Worm (Caenorhabditis elegans): ENCODE results near the gene clec-185.
"Not testable (repeated sequence)": the region's sequence is repeated elsewhere in the genome, so short reads cannot be mapped to it uniquely, and the experiment has no call there.

The clec-185 gene

ce11 chrIV:12467761-12468160, 29.3 kb downstream of the clec-185 start:
- TF ChIP-seq hlh-8 (tag; optimal IDR thresholded peaks at IDR 0.05) (no peak), T23F11.4 (GFP tag; optimal IDR thresholded peaks at IDR 0.05) (no peak), elt-2 (tag; optimal IDR thresholded peaks at IDR 0.05) (no peak), Y22D7AL.16 (tag; optimal IDR thresholded peaks at IDR 0.05) (no peak), unc-86 (tag; optimal IDR thresholded peaks at IDR 0.05) (no peak), sox-4 (tag; optimal IDR thresholded peaks at IDR 0.05) (no peak), ceh-30 (tag; optimal IDR thresholded peaks at IDR 0.05) (no peak), pha-4 (tag; optimal IDR thresholded peaks at IDR 0.05) (no peak), sox-2 (GFP tag; IDR thresholded peaks at IDR 0.05) (no peak), nhr-232 (tag; optimal IDR thresholded peaks at IDR 0.05) (no peak), C38D4.7 (GFP tag; optimal IDR thresholded peaks at IDR 0.05) (no peak), hlh-15 (tag; optimal IDR thresholded peaks at IDR 0.05) (no peak), hlh-13 (GFP tag; optimal IDR thresholded peaks at IDR 0.05) (no peak), ceh-34 (tag; optimal IDR thresholded peaks at IDR 0.05) (no peak), ama-1 (optimal IDR thresholded peaks at IDR 0.05) (no peak), pax-1 (tag; optimal IDR thresholded peaks at IDR 0.05) (no peak), ceh-48 (tag; optimal IDR thresholded peaks at IDR 0.05) (no peak), dve-1 (tag; optimal IDR thresholded peaks at IDR 0.05) (no peak), npax-4 (tag; optimal IDR thresholded peaks at IDR 0.05) (no peak)

ce11 chrIV:12468359-12468758, 29.9 kb downstream of the clec-185 start, which contains the start of gene igdb-2:
Gene igdb-2, plus strand, starts transcription at chrIV:12468659.
- no peak for TF ChIP-seq npax-4 (tag; optimal IDR thresholded peaks at IDR 0.05)
- no peak for TF ChIP-seq ceh-18 (tag; optimal IDR thresholded peaks at IDR 0.05)
- TF ChIP-seq K02D7.2 (tag; optimal IDR thresholded peaks at IDR 0.05): no peak
- TF ChIP-seq ets-4 (tag; optimal IDR thresholded peaks at IDR 0.05): no peak
- TF ChIP-seq ceh-14 (tag; optimal IDR thresholded peaks at IDR 0.05): no peak
- TF ChIP-seq elt-2 (tag; optimal IDR thresholded peaks at IDR 0.05): no peak
- TF ChIP-seq gmeb-2 (tag; optimal IDR thresholded peaks at IDR 0.05): no peak
- TF ChIP-seq hlh-8 (tag; optimal IDR thresholded peaks at IDR 0.05): no peak
- no peak for TF ChIP-seq odd-2 (tag; optimal IDR thresholded peaks at IDR 0.05)
- no peak for TF ChIP-seq pqm-1 (tag; optimal IDR thresholded peaks at IDR 0.05)
- no peak for TF ChIP-seq hlh-30 (tag; optimal IDR thresholded peaks at IDR 0.05; ENCODE audit: insufficient read depth)
- TF ChIP-seq K09A11.1 (tag; optimal IDR thresholded peaks at IDR 0.05; ENCODE audit: insufficient read depth): no peak
- TF ChIP-seq nfya-1 (tag; optimal IDR thresholded peaks at IDR 0.05): no peak
- no peak for TF ChIP-seq ceh-24 (tag; optimal IDR thresholded peaks at IDR 0.05)
- no peak for TF ChIP-seq pat-9 (tag; optimal IDR thresholded peaks at IDR 0.05)
- TF ChIP-seq ceh-22 (tag; optimal IDR thresholded peaks at IDR 0.05): no peak
- no peak for TF ChIP-seq ama-1 (optimal IDR thresholded peaks at IDR 0.05)
- no peak for TF ChIP-seq pros-1 (tag; optimal IDR thresholded peaks at IDR 0.05)
- no peak for TF ChIP-seq ceh-30 (tag; optimal IDR thresholded peaks at IDR 0.05)
- no peak for TF ChIP-seq pax-1 (tag; optimal IDR thresholded peaks at IDR 0.05)

ce11 chrIV:12476942-12477341, 38.5 kb downstream of the clec-185 start, which contains the start of gene T04A11.1:
Gene T04A11.1, minus strand, starts transcription at chrIV:12477042.
- not testable (repeated sequence) for TF ChIP-seq unc-55 (GFP tag; optimal IDR thresholded peaks at IDR 0.05); hlh-13 (GFP tag; optimal IDR thresholded peaks at IDR 0.05); ceh-31 (tag; optimal IDR thresholded peaks at IDR 0.05)

ce11 chrIV:12478711-12479110, 40.3 kb downstream of the clec-185 start, which contains the start of gene igdb-1:
Gene igdb-1, plus strand, starts transcription at chrIV:12479011.
- TF ChIP-seq rnt-1, ahr-1, che-1 (tag; optimal IDR thresholded peaks at IDR 0.05): not testable (repeated sequence)

Data from whole organism, late embryonic.